Worm (Caenorhabditis elegans) whole organism, late embryonic: ENCODE measurements around the gene spe-27.

Source experiments
- C08G9.2 ChIP-seq: sonication (generic microtip); optimal IDR thresholded peaks from 2 replicates; lab custom pipeline; 2016; ENCODE audit warnings: mild to moderate bottlenecking, missing genetic modification characterization, moderate library complexity, missing compliant biosample characterization
- T23F11.4 ChIP-seq: fragments of 200-800 bp; sonication (Bioruptor generic); optimal IDR thresholded peaks from 2 replicates; lab custom pipeline; 2018; ENCODE audit warnings: mild to moderate bottlenecking, missing genetic modification characterization, missing compliant biosample characterization
- Y22D7AL.16 ChIP-seq: sonication (generic microtip); optimal IDR thresholded peaks from 2 replicates; lab custom pipeline; 2016; ENCODE audit warnings: missing genetic modification characterization, missing compliant biosample characterization
- ahr-1 ChIP-seq: sonication (generic microtip); optimal IDR thresholded peaks from 2 replicates; lab custom pipeline; 2016; ENCODE audit warnings: missing genetic modification characterization, missing compliant biosample characterization
- ama-1 ChIP-seq: fragments of 150-350 bp; optimal IDR thresholded peaks from 2 replicates; lab custom pipeline; 2014
- ceh-14 ChIP-seq: sonication (generic microtip); optimal IDR thresholded peaks from 2 replicates; lab custom pipeline; 2016; ENCODE audit warnings: missing genotype, missing genetic modification characterization, missing compliant biosample characterization
- ceh-18 ChIP-seq: sonication (generic microtip); optimal IDR thresholded peaks from 2 replicates; lab custom pipeline; 2016; ENCODE audit warnings: missing genetic modification characterization, missing compliant biosample characterization
- ceh-19 ChIP-seq: fragments of 200-800 bp; sonication (Bioruptor generic); optimal IDR thresholded peaks from 2 replicates; lab custom pipeline; 2018; ENCODE audit warnings: mild to moderate bottlenecking, missing genetic modification characterization, missing compliant biosample characterization
- ceh-2 ChIP-seq: sonication (generic microtip); optimal IDR thresholded peaks from 2 replicates; lab custom pipeline; 2016; ENCODE audit warnings: missing genotype, missing genetic modification characterization, missing compliant biosample characterization
- ceh-22 ChIP-seq: sonication (generic microtip); optimal IDR thresholded peaks from 2 replicates; lab custom pipeline; 2017; ENCODE audit warnings: missing biosample characterization, missing genetic modification characterization
- ceh-24 ChIP-seq: sonication (generic microtip); optimal IDR thresholded peaks from 2 replicates; lab custom pipeline; 2016; ENCODE audit warnings: mild to moderate bottlenecking, missing genetic modification characterization, missing compliant biosample characterization
- ceh-30 ChIP-seq: fragments of 150-350 bp; optimal IDR thresholded peaks from 2 replicates; lab custom pipeline; 2014; ENCODE audit warnings: missing biosample characterization, missing genetic modification characterization
- ceh-31 ChIP-seq: sonication (generic microtip); optimal IDR thresholded peaks from 2 replicates; lab custom pipeline; 2016; ENCODE audit warnings: missing genetic modification characterization, missing compliant biosample characterization
- ceh-34 ChIP-seq: sonication (generic microtip); optimal IDR thresholded peaks from 2 replicates; lab custom pipeline; 2016; ENCODE audit warnings: mild to moderate bottlenecking, missing genetic modification characterization, missing compliant biosample characterization
- che-1 ChIP-seq: sonication (generic microtip); optimal IDR thresholded peaks from 2 replicates; lab custom pipeline; 2016; ENCODE audit warnings: mild to moderate bottlenecking, missing genetic modification characterization, missing compliant biosample characterization
- dmd-4 ChIP-seq: sonication (generic microtip); optimal IDR thresholded peaks from 2 replicates; lab custom pipeline; 2016; ENCODE audit warnings: borderline replicate concordance, missing genetic modification characterization, missing compliant biosample characterization
- elt-4 ChIP-seq: sonication (generic microtip); optimal IDR thresholded peaks from 2 replicates; lab custom pipeline; 2016; ENCODE audit warnings: missing genetic modification characterization, missing compliant biosample characterization
- fax-1 ChIP-seq: sonication (generic microtip); optimal IDR thresholded peaks from 2 replicates; lab custom pipeline; 2016; ENCODE audit warnings: missing genotype, missing genetic modification characterization, missing compliant biosample characterization
- hlh-6 ChIP-seq: sonication (generic microtip); optimal IDR thresholded peaks from 2 replicates; lab custom pipeline; 2016; ENCODE audit warnings: missing genotype, missing genetic modification characterization, missing compliant biosample characterization
- hlh-8 ChIP-seq: sonication (generic microtip); optimal IDR thresholded peaks from 2 replicates; lab custom pipeline; 2016; ENCODE audit warnings: missing genotype, missing genetic modification characterization, missing compliant biosample characterization
- lim-6 ChIP-seq: sonication (generic microtip); optimal IDR thresholded peaks from 2 replicates; lab custom pipeline; 2016; ENCODE audit warnings: missing genetic modification characterization, missing compliant biosample characterization
- mec-3 ChIP-seq: sonication (generic microtip); optimal IDR thresholded peaks from 2 replicates; lab custom pipeline; 2016; ENCODE audit warnings: borderline replicate concordance, missing genetic modification characterization, missing compliant biosample characterization
- nfya-1 ChIP-seq: sonication (generic microtip); optimal IDR thresholded peaks from 2 replicates; lab custom pipeline; 2017; ENCODE audit warnings: missing genetic modification characterization, mild to moderate bottlenecking, missing compliant biosample characterization, antibody characterized with exemption, moderate library complexity
- npax-4 ChIP-seq: sonication (generic microtip); optimal IDR thresholded peaks from 2 replicates; lab custom pipeline; 2016; ENCODE audit warnings: missing genetic modification characterization, missing compliant biosample characterization
- pat-9 ChIP-seq: fragments of 200-800 bp; sonication (Bioruptor generic); optimal IDR thresholded peaks from 2 replicates; lab custom pipeline; 2018; ENCODE audit warnings: mild to moderate bottlenecking, missing genetic modification characterization, moderate library complexity, missing compliant biosample characterization
- pha-2 ChIP-seq: sonication (generic microtip); optimal IDR thresholded peaks from 2 replicates; lab custom pipeline; 2017; ENCODE audit warnings: mild to moderate bottlenecking, missing genetic modification characterization, missing compliant biosample characterization
- pha-4 ChIP-seq: fragments of 150-350 bp; optimal IDR thresholded peaks from 2 replicates; lab custom pipeline; 2018; ENCODE audit warnings: missing biosample characterization, missing genetic modification reagents, missing genetic modification characterization
- pqm-1 ChIP-seq: sonication (generic microtip); optimal IDR thresholded peaks from 2 replicates; lab custom pipeline; 2016; ENCODE audit warnings: missing genetic modification characterization, missing compliant biosample characterization
- pros-1 ChIP-seq: fragments of 150-350 bp; optimal IDR thresholded peaks from 2 replicates; lab custom pipeline; 2014; ENCODE audit warnings: missing biosample characterization, missing genetic modification reagents, missing genetic modification characterization
- sox-4 ChIP-seq: sonication (generic microtip); optimal IDR thresholded peaks from 2 replicates; lab custom pipeline; 2017; ENCODE audit warnings: mild to moderate bottlenecking, missing genetic modification characterization, inconsistent platforms, missing compliant biosample characterization
- tbx-2 ChIP-seq: sonication (generic microtip); optimal IDR thresholded peaks from 2 replicates; lab custom pipeline; 2016; ENCODE audit warnings: missing genetic modification characterization, missing compliant biosample characterization
- unc-3 ChIP-seq, 2 experiments: fragments of 200-800 bp in 1 of 2; sonication (Bioruptor generic) in 1 of 2; sonication (generic microtip) in 1 of 2; conservative IDR thresholded peaks in 1 of 2; optimal IDR thresholded peaks in 1 of 2; 2 replicates each; pipeline versions ENCODE4 v1.3.6 to Lab custom; 2016 to 2022; ENCODE audit warnings: missing compliant biosample characterization in 2 of 2, missing genetic modification characterization in 2 of 2, missing genetic modification reagents in 1 of 2
- unc-42 ChIP-seq: sonication (generic microtip); optimal IDR thresholded peaks from 2 replicates; lab custom pipeline; 2016; ENCODE audit warnings: missing genotype, missing genetic modification characterization, missing compliant biosample characterization
- unc-55 ChIP-seq: sonication (generic microtip); optimal IDR thresholded peaks from 2 replicates; lab custom pipeline; 2017; ENCODE audit warnings: missing biosample characterization, missing genetic modification reagents, missing genetic modification characterization

The spe-27 gene

ce11 chrIV:5877246-5877645 is 11.5 kb upstream of the spe-27 start, which contains the start of gene srv-21:
Gene srv-21, minus strand, starts transcription at chrIV:5877346.
- no peak for TF ChIP-seq pat-9
- no peak for TF ChIP-seq pha-2 (tag; lab: Kevin White, UChicago)
- no peak for TF ChIP-seq mec-3 (tag; lab: Kevin White, UChicago)
- no peak for TF ChIP-seq hlh-8 (tag; lab: Kevin White, UChicago)
- TF ChIP-seq pha-4 (tag; lab: Kevin White, UChicago): no peak
- TF ChIP-seq pros-1 (tag; lab: Kevin White, UChicago): no peak
- no peak for TF ChIP-seq unc-55 (GFP tag; lab: Kevin White, UChicago)
- no peak for TF ChIP-seq tbx-2 (tag; lab: Kevin White, UChicago)
- TF ChIP-seq ceh-24 (tag; lab: Kevin White, UChicago): no peak
- no peak for TF ChIP-seq T23F11.4
- TF ChIP-seq ceh-22 (tag; lab: Kevin White, UChicago): no peak
- no peak for TF ChIP-seq Y22D7AL.16 (tag; lab: Kevin White, UChicago)
- no peak for TF ChIP-seq dmd-4 (tag; lab: Kevin White, UChicago)
- TF ChIP-seq ceh-14: no peak

ce11 chrIV:5873825-5874224 is 8.1 kb upstream of the spe-27 start, which contains the start of gene srv-19:
Gene srv-19, minus strand, starts transcription at chrIV:5873925.
- TF ChIP-seq pha-4 (tag; lab: Kevin White, UChicago): no peak
- no peak for TF ChIP-seq ceh-2
- no peak for TF ChIP-seq dmd-4 (tag; lab: Kevin White, UChicago)
- TF ChIP-seq ceh-31 (tag; lab: Kevin White, UChicago): no peak
- TF ChIP-seq unc-42 (tag; lab: Kevin White, UChicago): no peak

ce11 chrIV:5870072-5870471 is 4.4 kb upstream of the spe-27 start, which contains the start of gene srv-17:
Gene srv-17, minus strand, starts transcription at chrIV:5870172.
- TF ChIP-seq ceh-30 (tag; lab: Kevin White, UChicago) (no peak), ama-1 (no peak), pqm-1 (tag; lab: Kevin White, UChicago) (no peak), pat-9 (no peak), npax-4 (no peak), ceh-19 (no peak), mec-3 (tag; lab: Kevin White, UChicago) (no peak)

- TF ChIP-seq dmd-4 (tag; lab: Kevin White, UChicago) (no peak), pha-4 (tag; lab: Kevin White, UChicago) (no peak), pha-2 (tag; lab: Kevin White, UChicago) (no peak), che-1 (tag; lab: Kevin White, UChicago) (no peak), ceh-18 (no peak), npax-4 (no peak), C08G9.2 (no peak), sox-4 (tag; lab: Kevin White, UChicago) (no peak), fax-1 (no peak), elt-4 (no peak), ceh-34 (tag; lab: Kevin White, UChicago) (no peak), hlh-6 (tag; lab: Kevin White, UChicago) (no peak), mec-3 (tag; lab: Kevin White, UChicago) (no peak), ama-1 (no peak), hlh-8 (tag; lab: Kevin White, UChicago) (no peak), ceh-22 (tag; lab: Kevin White, UChicago) (no peak)
These were observed 3.6 kb upstream of the spe-27 start for ce11 chrIV:5869354-5869753.

- TF ChIP-seq pat-9 (no peak), ahr-1 (tag; lab: Kevin White, UChicago) (no peak), npax-4 (no peak), unc-3 (GFP tag; conservative IDR thresholded peaks at IDR 0.05; lab: Robert Waterston, UW) (no peak), unc-3 (tag; optimal IDR thresholded peaks at IDR 0.05; lab: Kevin White, UChicago) (no peak), nfya-1 (tag; lab: Kevin White, UChicago) (no peak), elt-4 (no peak), pqm-1 (tag; lab: Kevin White, UChicago) (no peak), lim-6 (tag; lab: Kevin White, UChicago) (no peak)
These were observed 1.5 kb upstream of the spe-27 start, which contains the start of gene C06E7.88 for ce11 chrIV:5867189-5867588. Gene C06E7.88, minus strand, starts transcription at chrIV:5867289.
